Fruit fly (Drosophila melanogaster): ENCODE data around the gene Pgant5.

Gene Pgant5

dm6 chr2L:5060952-5061478 lies 32.4 kb downstream of the Pgant5 start (continued):
- TF ChIP-seq Ptx1 (GFP tag; IDR thresholded peaks at IDR 0.05) (peak; percentile 73), CG12769 (tag; optimal IDR thresholded peaks at IDR 0.05) (peak; percentile 61), Elba2 (GFP tag; optimal IDR thresholded peaks at IDR 0.05) (no peak), CG1024 (GFP tag; IDR thresholded peaks at IDR 0.05) (peak; percentile 41; the same call in 1 of the 2 replicates), CG32772 (GFP tag; IDR thresholded peaks at IDR 0.05) (no peak), CG15514 (GFP tag; optimal IDR thresholded peaks at IDR 0.05) (peak; percentile 76), CG14050 (GFP tag; IDR thresholded peaks at IDR 0.05) (0 out of 3 replicates have a peak, but pooled peaks have one; percentile 27), ac (GFP tag; optimal IDR thresholded peaks at IDR 0.05) (no peak), CG4282 (GFP tag; optimal IDR thresholded peaks at IDR 0.05) (no peak), NfI (GFP tag; optimal IDR thresholded peaks at IDR 0.05) (peak; percentile 40), CG11398 (GFP tag; optimal IDR thresholded peaks at IDR 0.05) (peak; percentile 62), lbe (GFP tag; optimal IDR thresholded peaks at IDR 0.05) (peak; percentile 84), CG7357 (GFP tag; IDR thresholded peaks at IDR 0.05) (0 out of 3 replicates have a peak, but pooled peaks have one; percentile 33), CG2116 (GFP tag; optimal IDR thresholded peaks at IDR 0.05) (no peak), nerfin-1 (tag; optimal IDR thresholded peaks at IDR 0.05) (peak; percentile 0), CG31441 (GFP tag; IDR thresholded peaks at IDR 0.05) (peak; percentile 54; the same call in 1 of the 2 replicates), Max (GFP tag; optimal IDR thresholded peaks at IDR 0.05) (peak; percentile 25), CG17385 (GFP tag; optimal IDR thresholded peaks at IDR 0.05) (peak; percentile 67), CG34422 (GFP tag; IDR thresholded peaks at IDR 0.05) (no peak), bbx (GFP tag; IDR thresholded peaks at IDR 0.05; ENCODE audit: partially characterized antibody) (no peak), pan (optimal IDR thresholded peaks at IDR 0.05) (no peak), pan (GFP tag; optimal IDR thresholded peaks at IDR 0.05 in 1 of 2, IDR thresholded peaks at IDR 0.05 in 1 of 2) (peak in 1 of 2 experiments; percentile 65), Dek (tag; optimal IDR thresholded peaks at IDR 0.05) (peak; percentile 56), h (optimal IDR thresholded peaks at IDR 0.05) (no peak), bowl (GFP tag; IDR thresholded peaks at IDR 0.05) (peak; percentile 56; the same call in 1 of the 2 replicates), BtbVII (GFP tag; optimal IDR thresholded peaks at IDR 0.05) (peak; percentile 71), ci (GFP tag; IDR thresholded peaks at IDR 0.05) (peak; percentile 74), stwl (tag; optimal IDR thresholded peaks at IDR 0.05) (no peak), Hr39 (optimal IDR thresholded peaks at IDR 0.05) (no peak), Aef1 (GFP tag; IDR thresholded peaks at IDR 0.05) (0 out of 3 replicates have a peak, but pooled peaks have one; percentile 46), sd (tag; optimal IDR thresholded peaks at IDR 0.05) (peak; percentile 56), exex (tag; optimal IDR thresholded peaks at IDR 0.05) (peak; percentile 82), pnt (GFP tag; optimal IDR thresholded peaks at IDR 0.05) (peak; percentile 60), Eip74EF (GFP tag; optimal IDR thresholded peaks at IDR 0.05) (peak in 1 of 2 experiments; percentile 53), Mrtf (GFP tag; IDR thresholded peaks at IDR 0.05) (peak; percentile 36; the same call in 2 of the 3 replicates), Myb (GFP tag; optimal IDR thresholded peaks at IDR 0.05) (peak; percentile 44), CG11696 (GFP tag; IDR thresholded peaks at IDR 0.05) (peak; percentile 32; the same call in 1 of the 2 replicates), br (optimal IDR thresholded peaks at IDR 0.05) (no peak), lab (GFP tag; optimal IDR thresholded peaks at IDR 0.05) (peak; percentile 91), psq (GFP tag; optimal IDR thresholded peaks at IDR 0.05) (no peak), ab (GFP tag; optimal IDR thresholded peaks at IDR 0.05) (no peak), CG3281 (GFP tag; optimal IDR thresholded peaks at IDR 0.05) (peak; percentile 80), otp (GFP tag; IDR thresholded peaks at IDR 0.05) (peak; percentile 82), sna (GFP tag; IDR thresholded peaks at IDR 0.05; ENCODE audit: partially characterized antibody) (no peak), yki (optimal IDR thresholded peaks at IDR 0.05) (no peak), H15 (GFP tag; IDR thresholded peaks at IDR 0.05) (0 out of 3 replicates have a peak, but pooled peaks have one; percentile 31), Dref (GFP tag; IDR thresholded peaks at IDR 0.05) (no peak), CG10209 (GFP tag; optimal IDR thresholded peaks at IDR 0.05) (peak; percentile 66), Taf1 (GFP tag; IDR thresholded peaks at IDR 0.05) (peak; percentile 72), CG30403 (GFP tag; optimal IDR thresholded peaks at IDR 0.05) (peak; percentile 58), CG8924 (tag; optimal IDR thresholded peaks at IDR 0.05) (peak; percentile 63), Awh (GFP tag; IDR thresholded peaks at IDR 0.05) (peak; percentile 73)
